Worm (Caenorhabditis elegans): ENCODE results near the gene dnj-23.

ce11 chrII:9158029-9158428 lies 49.6 kb upstream of the dnj-23 start, which contains the start of gene oac-54:
- TF ChIP-seq mdl-1 (tag; optimal IDR thresholded peaks at IDR 0.05) = no peak
- no peak for TF ChIP-seq aly-2 (tag; optimal IDR thresholded peaks at IDR 0.05)
- TF ChIP-seq unc-62 (GFP tag; optimal IDR thresholded peaks at IDR 0.05) = no peak
- no peak for TF ChIP-seq nhr-237 (tag; optimal IDR thresholded peaks at IDR 0.05)
- no peak for TF ChIP-seq R02D3.7 (tag; optimal IDR thresholded peaks at IDR 0.05)
- no peak for TF ChIP-seq zag-1 (tag; optimal IDR thresholded peaks at IDR 0.05)
- TF ChIP-seq ama-1 (optimal IDR thresholded peaks at IDR 0.05) = no peak
